Worm (Caenorhabditis elegans): ENCODE data around the gene F14F9.8.

- TF ChIP-seq ztf-29 (GFP tag; IDR thresholded peaks at IDR 0.05) (no peak), flt-1 (GFP tag; IDR thresholded peaks at IDR 0.05) (no peak), klf-2 (GFP tag; conservative IDR thresholded peaks at IDR 0.05) (no peak), ref-1 (GFP tag; conservative IDR thresholded peaks at IDR 0.05) (no peak), cog-1 (tag; optimal IDR thresholded peaks at IDR 0.05) (no peak)
These were observed 33.1 kb upstream of the F14F9.8 start, which contains the start of gene C04F5.2 for ce11 chrV:5097035-5097434.

Data from whole organism, midembryonic.